Fruit fly (Drosophila melanogaster) Kc167 (cell line): ENCODE results near the gene IRSp53.

ENCODE experiments used
- Myc ChIP-seq: fragments of >200 bp; optimal IDR thresholded peaks from 2 replicates; lab custom pipeline; 2017; ENCODE audit warnings: missing external identifiers
- psq ChIP-seq: fragments of >200 bp; optimal IDR thresholded peaks from 2 replicates; lab custom pipeline; 2017; ENCODE audit warnings: missing external identifiers

DNA sequence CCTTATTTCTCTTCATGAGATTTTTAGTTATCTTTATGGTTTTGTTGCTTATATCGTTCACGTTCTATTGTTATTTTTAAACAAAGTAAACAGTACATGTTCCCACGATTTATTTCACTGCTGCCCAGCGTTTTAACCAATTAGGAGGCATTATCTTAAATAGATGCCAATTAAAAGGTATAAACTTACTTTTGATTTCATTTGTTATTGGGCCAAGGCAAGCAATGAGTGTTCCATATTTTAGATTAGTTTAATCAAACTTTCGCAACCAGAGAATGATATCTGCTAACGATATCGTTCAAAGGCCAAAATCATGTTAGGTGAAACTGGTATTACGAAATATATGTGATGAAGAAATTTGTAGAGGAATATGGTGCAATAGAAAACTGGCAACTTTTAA is 47.1 kb downstream of the IRSp53 start:
- TF ChIP-seq Myc (lab: Kevin White, UChicago): no peak
- no peak for TF ChIP-seq psq (lab: Kevin White, UChicago)
